Worm (Caenorhabditis elegans) whole organism, L4 larva: ENCODE measurements around the gene trpl-2.
"Not testable (repeated sequence)": the region's sequence is repeated elsewhere in the genome, so short reads cannot be mapped to it uniquely, and the experiment has no call there.

Source experiments
- F10B5.3 ChIP-seq: sonication (generic microtip); optimal IDR thresholded peaks from 2 replicates; lab custom pipeline; 2016; ENCODE audit warnings: mild to moderate bottlenecking, missing genetic modification characterization, missing compliant biosample characterization
- F37D6.2 ChIP-seq: sonication (generic microtip); optimal IDR thresholded peaks from 2 replicates; lab custom pipeline; 2016; ENCODE audit warnings: mild to moderate bottlenecking, missing genetic modification characterization, missing compliant biosample characterization
- F49E8.2 ChIP-seq: sonication (generic microtip); optimal IDR thresholded peaks from 2 replicates; lab custom pipeline; 2016; ENCODE audit warnings: missing compliant biosample characterization, mild to moderate bottlenecking, missing genetic modification characterization, borderline replicate concordance
- T26A8.4 ChIP-seq: fragments of 200-800 bp; sonication (Bioruptor generic); IDR thresholded peaks from 2 replicates; pipeline ENCODE4 v1.3.6; 2022; ENCODE audit warnings: missing genetic modification characterization, missing compliant biosample characterization
- Y105C5A.15 ChIP-seq: fragments of 200-800 bp; sonication (Bioruptor generic); IDR thresholded peaks from 2 replicates; pipeline ENCODE4 v1.3.6; 2022; ENCODE audit warnings: missing genetic modification characterization, missing compliant biosample characterization
- Y48G9A.11 ChIP-seq: fragments of 200-800 bp; sonication (Bioruptor generic); IDR thresholded peaks from 2 replicates; pipeline ENCODE4 v1.3.6; 2022; ENCODE audit warnings: missing genetic modification reagents, missing genetic modification characterization, missing compliant biosample characterization
- Y5F2A.4 ChIP-seq: fragments of 200-800 bp; sonication (Bioruptor generic); optimal IDR thresholded peaks from 2 replicates; lab custom pipeline; 2018; ENCODE audit warnings: mild to moderate bottlenecking, missing genetic modification characterization, missing compliant biosample characterization
- ZK337.2 ChIP-seq: fragments of 200-800 bp; sonication (Bioruptor generic); IDR thresholded peaks from 2 replicates; pipeline ENCODE4 v1.3.6; 2022; ENCODE audit warnings: missing genetic modification reagents, missing genetic modification characterization, missing compliant biosample characterization
- aha-1 ChIP-seq: fragments of 150-350 bp; peaks from one replicate; lab custom pipeline; 2014; ENCODE audit warnings: missing biosample characterization, missing genetic modification characterization
- ama-1 ChIP-seq: fragments of 150-350 bp; optimal IDR thresholded peaks from 2 replicates; lab custom pipeline; 2014; ENCODE audit warnings: inconsistent platforms, mixed read lengths
- arid-1 ChIP-seq: fragments of 200-800 bp; sonication (Bioruptor generic); conservative IDR thresholded peaks from 2 replicates; pipeline ENCODE4 v1.3.6; 2022; ENCODE audit warnings: missing genetic modification reagents, missing genetic modification characterization, missing compliant biosample characterization
- attf-4 ChIP-seq: sonication (generic microtip); optimal IDR thresholded peaks from 3 replicates; lab custom pipeline; 2017; ENCODE audit warnings: missing biosample characterization, missing genetic modification characterization
- ceh-28 ChIP-seq: fragments of 150-350 bp; optimal IDR thresholded peaks from 2 replicates; lab custom pipeline; 2014; ENCODE audit warnings: missing biosample characterization, missing genetic modification reagents, missing genetic modification characterization
- ceh-44 ChIP-seq: fragments of 200-800 bp; sonication (Bioruptor generic); IDR thresholded peaks from 2 replicates; pipeline ENCODE4 v1.3.6; 2022; ENCODE audit warnings: missing genetic modification reagents, missing genetic modification characterization, missing compliant biosample characterization
- ces-1 ChIP-seq: fragments of 150-350 bp; sonication (generic microtip); optimal IDR thresholded peaks from 4 replicates; lab custom pipeline; 2014; ENCODE audit warnings: missing biosample characterization, missing genetic modification reagents, missing genetic modification characterization
- daf-16 ChIP-seq, 3 experiments: sonication (generic microtip); optimal IDR thresholded peaks; 2 replicates each; lab custom pipeline; 2016 to 2017; ENCODE audit warnings: missing genetic modification characterization in 3 of 3, missing genetic modification reagents in 3 of 3, mild to moderate bottlenecking in 2 of 3, missing compliant biosample characterization in 2 of 3, missing biosample characterization in 1 of 3, moderate library complexity in 1 of 3
- daf-19 ChIP-seq: fragments of 200-800 bp; sonication (Bioruptor generic); conservative IDR thresholded peaks from 2 replicates; pipeline ENCODE4 v1.3.6; 2022; ENCODE audit warnings: missing genetic modification characterization, missing compliant biosample characterization
- dmd-6 ChIP-seq: fragments of 200-800 bp; sonication (Bioruptor generic); IDR thresholded peaks from 2 replicates; pipeline ENCODE4 v1.3.6; 2022; ENCODE audit warnings: missing genetic modification reagents, missing genetic modification characterization, missing compliant biosample characterization
- dmd-8 ChIP-seq: fragments of 200-800 bp; sonication (Bioruptor generic); IDR thresholded peaks from 2 replicates; pipeline ENCODE4 v1.3.6; 2022; ENCODE audit warnings: missing genetic modification characterization, missing compliant biosample characterization
- dmd-9 ChIP-seq: fragments of 200-800 bp; sonication (Bioruptor generic); IDR thresholded peaks from 2 replicates; pipeline ENCODE4 v1.3.6; 2022; ENCODE audit warnings: missing genetic modification reagents, missing genetic modification characterization, missing compliant biosample characterization
- duxl-1 ChIP-seq: sonication (generic microtip); optimal IDR thresholded peaks from 2 replicates; lab custom pipeline; 2016; ENCODE audit warnings: mild to moderate bottlenecking, missing genetic modification characterization, moderate library complexity, missing compliant biosample characterization; ENCODE audit not compliant: poor library complexity
- dve-1 ChIP-seq: sonication (generic microtip); optimal IDR thresholded peaks from 2 replicates; lab custom pipeline; 2017; ENCODE audit warnings: antibody characterized with exemption, mild to moderate bottlenecking, missing genetic modification characterization, missing compliant biosample characterization; ENCODE audit not compliant: insufficient read depth
- fos-1 ChIP-seq: fragments of 150-350 bp; optimal IDR thresholded peaks from 2 replicates; lab custom pipeline; 2014; ENCODE audit warnings: missing biosample characterization, missing genetic modification characterization
- gei-8 ChIP-seq: fragments of 200-800 bp; sonication (Bioruptor generic); optimal IDR thresholded peaks from 2 replicates; lab custom pipeline; 2018; ENCODE audit warnings: mild to moderate bottlenecking, missing genetic modification characterization, missing compliant biosample characterization
- lin-1 ChIP-seq: fragments of 200-800 bp; sonication (Bioruptor generic); IDR thresholded peaks from 2 replicates; pipeline ENCODE4 v1.3.6; 2022; ENCODE audit warnings: missing genetic modification reagents, missing genetic modification characterization, missing compliant biosample characterization
- lin-38 ChIP-seq: fragments of 200-800 bp; sonication (Bioruptor generic); IDR thresholded peaks from 2 replicates; pipeline ENCODE4 v1.3.6; 2022; ENCODE audit warnings: missing genetic modification reagents, missing genetic modification characterization, missing compliant biosample characterization
- lir-3 ChIP-seq: sonication (generic microtip); optimal IDR thresholded peaks from 2 replicates; lab custom pipeline; 2016; ENCODE audit warnings: mild to moderate bottlenecking, missing genetic modification characterization, missing compliant biosample characterization
- mdt-29 ChIP-seq: fragments of 200-800 bp; sonication (Bioruptor generic); IDR thresholded peaks from 2 replicates; pipeline ENCODE4 v1.3.6; 2022; ENCODE audit warnings: missing genetic modification reagents, missing genetic modification characterization, missing compliant biosample characterization
- mes-2 ChIP-seq: sonication (generic microtip); optimal IDR thresholded peaks from 2 replicates; lab custom pipeline; 2016; ENCODE audit warnings: missing genotype, mild to moderate bottlenecking, missing genetic modification characterization, missing compliant biosample characterization; ENCODE audit not compliant: poor library complexity, severe bottlenecking
- nhr-111 ChIP-seq: fragments of 200-800 bp; sonication (Bioruptor generic); optimal IDR thresholded peaks from 2 replicates; lab custom pipeline; 2018; ENCODE audit warnings: mild to moderate bottlenecking, missing genetic modification characterization, missing compliant biosample characterization
- nhr-28 ChIP-seq: fragments of 150-350 bp; optimal IDR thresholded peaks from 2 replicates; lab custom pipeline; 2014; ENCODE audit warnings: missing biosample characterization, missing genetic modification characterization
- pha-4 ChIP-seq, 2 experiments: fragments of 150-350 bp in 1 of 2; fragments of 200-800 bp in 1 of 2; sonication (Bioruptor generic) in 1 of 2; IDR thresholded peaks in 1 of 2; optimal IDR thresholded peaks in 1 of 2; 2 replicates each; pipeline versions ENCODE4 v1.3.6 to Lab custom; 2014 to 2022; ENCODE audit warnings: missing genetic modification characterization in 2 of 2, missing genetic modification reagents in 2 of 2, missing biosample characterization in 1 of 2, missing compliant biosample characterization in 1 of 2
- php-3 ChIP-seq: fragments of 200-800 bp; sonication (Bioruptor generic); IDR thresholded peaks from 2 replicates; pipeline ENCODE4 v1.3.6; 2022; ENCODE audit warnings: missing genetic modification reagents, missing genetic modification characterization, missing compliant biosample characterization
- snpc-1.2 ChIP-seq: fragments of 200-800 bp; sonication (Bioruptor generic); IDR thresholded peaks from 2 replicates; pipeline ENCODE4 v1.3.6; 2022; ENCODE audit warnings: missing genetic modification reagents, missing genetic modification characterization, missing compliant biosample characterization
- snpc-4 ChIP-seq: fragments of 150-350 bp; optimal IDR thresholded peaks from 2 replicates; lab custom pipeline; 2014; ENCODE audit warnings: missing biosample characterization, missing genetic modification characterization
- spr-1 ChIP-seq: sonication (generic microtip); optimal IDR thresholded peaks from 2 replicates; lab custom pipeline; 2016; ENCODE audit warnings: mild to moderate bottlenecking, missing genetic modification characterization, missing compliant biosample characterization
- spr-3 ChIP-seq: fragments of 200-800 bp; sonication (Bioruptor generic); optimal IDR thresholded peaks from 2 replicates; lab custom pipeline; 2018; ENCODE audit warnings: mild to moderate bottlenecking, missing genetic modification characterization, missing compliant biosample characterization
- unc-130 ChIP-seq: sonication (generic microtip); optimal IDR thresholded peaks from 2 replicates; lab custom pipeline; 2016; ENCODE audit warnings: missing genetic modification reagents, missing genetic modification characterization, missing compliant biosample characterization
- zfp-2 ChIP-seq: sonication (generic microtip); optimal IDR thresholded peaks from 2 replicates; lab custom pipeline; 2016; ENCODE audit warnings: mild to moderate bottlenecking, missing genetic modification characterization, missing compliant biosample characterization
- ztf-11 ChIP-seq: fragments of 150-350 bp; optimal IDR thresholded peaks from 2 replicates; lab custom pipeline; 2014; ENCODE audit warnings: missing biosample characterization, missing genetic modification characterization

Gene trpl-2

ce11 chrIV:4347578-4348003, 21.1 kb downstream of the trpl-2 start:
- TF ChIP-seq arid-1 (peak; percentile 16), dmd-8 (GFP tag; lab: Robert Waterston, UW) (0 out of 2 replicates have a peak, but pooled peaks have one; percentile 5), Y48G9A.11 (GFP tag; lab: Robert Waterston, UW) (0 out of 2 replicates have a peak, but pooled peaks have one; percentile 49), T26A8.4 (GFP tag; lab: Robert Waterston, UW) (peak; percentile 51; the same call in 1 of the 2 replicates), mes-2 (tag; lab: Kevin White, UChicago) (peak; percentile 29), php-3 (0 out of 2 replicates have a peak, but pooled peaks have one; percentile 22), F49E8.2 (tag; lab: Kevin White, UChicago) (peak; percentile 68), zfp-2 (tag; lab: Kevin White, UChicago) (no peak), lir-3 (tag; lab: Kevin White, UChicago) (no peak), mdt-29 (GFP tag; lab: Robert Waterston, UW) (0 out of 2 replicates have a peak, but pooled peaks have one; percentile 24), snpc-4 (peak; percentile 61), lin-38 (GFP tag; lab: Robert Waterston, UW) (peak; percentile 95), unc-130 (GFP tag; lab: Kevin White, UChicago) (peak; percentile 13), duxl-1 (tag; lab: Kevin White, UChicago) (peak; percentile 56), nhr-111 (GFP tag; lab: Kevin White, UChicago) (no peak), snpc-1.2 (GFP tag; lab: Robert Waterston, UW) (peak; percentile 90), fos-1 (tag; lab: Kevin White, UChicago) (no peak), pha-4 (GFP tag; IDR thresholded peaks at IDR 0.05; lab: Robert Waterston, UW) (0 out of 2 replicates have a peak, but pooled peaks have one; percentile 10), pha-4 (tag; optimal IDR thresholded peaks at IDR 0.05; lab: Kevin White, UChicago) (no peak), ceh-44 (GFP tag; lab: Robert Waterston, UW) (0 out of 2 replicates have a peak, but pooled peaks have one; percentile 25), ama-1 (lab: Kevin White, UChicago) (peak; percentile 62), lin-1 (GFP tag; lab: Robert Waterston, UW) (peak; percentile 21; the same call in 1 of the 2 replicates), daf-16 (GFP tag; optimal IDR thresholded peaks at IDR 0.05; lab: Kevin White, UChicago) (no peak), daf-16 (tag; optimal IDR thresholded peaks at IDR 0.05; lab: Kevin White, UChicago) (peak; percentile 15), Y105C5A.15 (GFP tag; lab: Robert Waterston, UW) (no peak)

- not testable (repeated sequence) for TF ChIP-seq T26A8.4 (GFP tag; lab: Robert Waterston, UW); zfp-2 (tag; lab: Kevin White, UChicago); attf-4 (tag; lab: Kevin White, UChicago)
These were observed 21.7 kb downstream of the trpl-2 start, which contains the start of gene W03B1.5 for ce11 chrIV:4348146-4348545. W03B1.5 (plus strand) TSS chrIV:4348446.

- no peak for TF ChIP-seq ces-1
- no peak for TF ChIP-seq dmd-9 (GFP tag; lab: Robert Waterston, UW)
- no peak for TF ChIP-seq ZK337.2 (GFP tag; lab: Robert Waterston, UW)
- TF ChIP-seq Y5F2A.4 (GFP tag; lab: Kevin White, UChicago): no peak
- TF ChIP-seq ceh-28 (tag; lab: Kevin White, UChicago): no peak
- TF ChIP-seq dmd-6 (GFP tag; lab: Robert Waterston, UW): no peak
- no peak for TF ChIP-seq attf-4 (tag; lab: Kevin White, UChicago)
- no peak for TF ChIP-seq mes-2 (tag; lab: Kevin White, UChicago)
- no peak for TF ChIP-seq aha-1 (tag; lab: Kevin White, UChicago)
- no peak for TF ChIP-seq ztf-11 (tag; lab: Kevin White, UChicago)
- no peak for TF ChIP-seq F37D6.2 (tag; lab: Kevin White, UChicago)
- TF ChIP-seq spr-3: no peak
- no peak for TF ChIP-seq spr-1 (tag; lab: Kevin White, UChicago)
- TF ChIP-seq F10B5.3 (tag; lab: Kevin White, UChicago): no peak
- no peak for TF ChIP-seq daf-19
- no peak for TF ChIP-seq arid-1
- no peak for TF ChIP-seq gei-8 (GFP tag; lab: Kevin White, UChicago)
- TF ChIP-seq dve-1 (tag; lab: Kevin White, UChicago): no peak
- no peak for TF ChIP-seq nhr-28
These were observed 30.4 kb downstream of the trpl-2 start, which contains the start of gene W03B1.9 for ce11 chrIV:4356879-4357278. W03B1.9 (minus strand) TSS chrIV:4356979.
